Worm (Caenorhabditis elegans): ENCODE results near the gene parg-2.
"Not testable (repeated sequence)": the region's sequence is repeated elsewhere in the genome, so short reads cannot be mapped to it uniquely, and the experiment has no call there.

parg-2 gene

DNA sequence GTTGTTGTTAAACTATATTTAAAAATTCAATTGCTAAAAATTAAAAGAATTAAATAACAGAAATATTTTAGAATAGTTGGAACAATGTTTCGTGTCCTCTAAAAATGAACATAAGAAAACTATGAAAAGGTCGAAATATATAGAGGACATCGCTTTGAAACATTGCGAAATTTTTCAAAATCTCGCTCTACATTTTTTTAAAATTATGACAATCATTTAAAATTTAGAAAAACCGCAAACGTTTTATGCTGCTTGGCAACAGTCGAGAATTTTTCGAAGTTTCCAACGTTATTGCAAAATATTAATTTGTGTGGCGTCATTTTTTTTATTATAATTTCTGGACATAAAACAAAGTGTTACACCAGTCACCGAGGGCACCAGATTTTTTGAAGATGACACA, at the start of gene parg-2, which contains the start of gene ipla-5:
Gene parg-2, minus strand, starts transcription at position 101 of the 400 bp plus-strand sequence.
Gene ipla-5, plus strand, starts transcription at position 216 of the 400 bp plus-strand sequence.
- not testable (repeated sequence) for TF ChIP-seq skn-1 (tag; optimal IDR thresholded peaks at IDR 0.05); nfya-1 (tag; optimal IDR thresholded peaks at IDR 0.05; ENCODE audit: insufficient read depth); ztf-4 (tag; optimal IDR thresholded peaks at IDR 0.05)

DNA sequence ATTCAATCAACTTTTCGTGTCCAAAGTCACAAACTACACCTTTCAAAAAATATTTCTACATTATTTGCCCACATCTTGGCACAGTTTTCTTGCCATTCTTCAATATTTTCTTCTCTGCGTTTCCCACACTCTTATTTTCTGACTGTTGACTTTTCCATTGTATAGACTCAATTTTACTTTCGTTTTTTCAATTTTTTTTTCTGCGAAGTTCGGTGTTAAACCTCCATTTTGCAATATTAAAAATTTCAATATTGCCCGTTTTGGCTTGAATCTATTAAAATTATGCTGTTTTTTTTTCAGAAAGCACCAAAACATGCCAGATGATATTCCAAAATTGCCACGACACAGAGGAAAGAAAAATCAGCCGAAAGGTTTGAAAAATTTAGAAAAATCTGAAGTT, 49.6 kb upstream of the parg-2 start, which contains the start of gene cdc-50.B:
Gene cdc-50.B, plus strand, starts transcription at position 301 of the 400 bp plus-strand sequence.
- TF ChIP-seq nhr-23 (tag; optimal IDR thresholded peaks at IDR 0.05), result no peak
- peak; percentile 84 for TF ChIP-seq pha-4 (tag; optimal IDR thresholded peaks at IDR 0.05)
- TF ChIP-seq nhr-11 (tag; optimal IDR thresholded peaks at IDR 0.05), result no peak

DNA sequence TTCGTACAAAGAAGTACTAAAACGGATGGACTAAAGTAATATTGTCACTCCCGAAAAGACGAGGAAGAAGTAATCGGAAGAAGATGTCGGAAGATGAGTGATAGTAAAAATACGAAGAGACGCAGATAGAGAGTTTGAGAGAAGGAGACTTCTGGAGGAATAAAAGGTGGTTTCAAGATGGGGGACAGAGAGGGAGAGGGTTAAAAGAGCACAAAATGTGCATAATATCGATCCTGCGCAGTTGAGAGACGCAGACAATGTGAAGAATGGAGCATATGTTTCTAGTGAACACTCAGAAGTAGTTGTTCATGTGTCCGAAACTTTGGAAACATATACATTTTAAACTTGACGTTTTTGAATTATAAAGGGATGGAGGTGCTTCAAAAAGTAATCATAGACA, 47.5 kb upstream of the parg-2 start:
- TF ChIP-seq aly-2 (tag; optimal IDR thresholded peaks at IDR 0.05) (no peak), sea-2 (GFP tag; optimal IDR thresholded peaks at IDR 0.05) (peak; percentile 46), fkh-10 (GFP tag; optimal IDR thresholded peaks at IDR 0.05) (peak; percentile 48), ceh-28 (tag; optimal IDR thresholded peaks at IDR 0.05) (peak; percentile 69), nhr-25 (tag; optimal IDR thresholded peaks at IDR 0.05) (no peak), lin-39 (tag; optimal IDR thresholded peaks at IDR 0.05) (peak; percentile 81), nhr-76 (tag; optimal IDR thresholded peaks at IDR 0.05) (no peak), snpc-4 (tag; optimal IDR thresholded peaks at IDR 0.05) (peak; percentile 52), nfya-1 (tag; optimal IDR thresholded peaks at IDR 0.05; ENCODE audit: insufficient read depth) (peak; percentile 82), lin-15B (tag; optimal IDR thresholded peaks at IDR 0.05) (peak; percentile 37), hmg-11 (tag; optimal IDR thresholded peaks at IDR 0.05) (peak; percentile 28), ztf-11 (tag; optimal IDR thresholded peaks at IDR 0.05) (no peak)

DNA sequence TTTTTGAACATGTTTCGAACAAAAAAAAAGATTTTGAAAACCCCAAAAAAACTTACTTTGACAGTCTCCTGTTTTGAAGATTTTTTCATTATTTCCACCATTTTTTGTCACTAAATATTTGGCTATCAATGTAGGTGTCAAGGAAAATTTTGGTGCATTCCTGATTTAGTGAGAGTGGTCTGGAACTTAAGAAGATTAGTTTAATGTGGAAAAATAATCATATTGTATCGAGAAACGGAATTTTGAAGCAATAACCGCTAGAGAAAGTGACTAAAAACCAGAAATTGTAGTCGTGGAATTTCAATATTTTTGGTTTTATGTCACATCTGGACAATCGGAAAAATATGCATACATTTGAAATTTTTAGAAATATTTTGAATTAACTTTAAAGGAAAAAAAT, 47.0 kb upstream of the parg-2 start, which contains the start of the genes F20C5.11 and klp-11:
Gene F20C5.11, minus strand, starts transcription at position 101 of the 400 bp plus-strand sequence.
Gene klp-11, minus strand, starts transcription at position 171 of the 400 bp plus-strand sequence.
- no peak for TF ChIP-seq snpc-4 (tag; optimal IDR thresholded peaks at IDR 0.05)
- no peak for TF ChIP-seq nhr-43 (tag; optimal IDR thresholded peaks at IDR 0.05; ENCODE audit: poor library complexity, severe bottlenecking)
- no peak for TF ChIP-seq nhr-12 (tag; optimal IDR thresholded peaks at IDR 0.05)
- TF ChIP-seq pha-4 (tag; optimal IDR thresholded peaks at IDR 0.05), result no peak
- TF ChIP-seq lin-15B (tag; optimal IDR thresholded peaks at IDR 0.05), result no peak
- TF ChIP-seq ceh-16 (tag; optimal IDR thresholded peaks at IDR 0.05), result no peak
- TF ChIP-seq zag-1 (tag; optimal IDR thresholded peaks at IDR 0.05), result no peak
- no peak for TF ChIP-seq pqm-1 (tag; optimal IDR thresholded peaks at IDR 0.05)
- no peak for TF ChIP-seq fkh-2 (tag; optimal IDR thresholded peaks at IDR 0.05)
- TF ChIP-seq egl-5 (tag; optimal IDR thresholded peaks at IDR 0.05), result no peak
- TF ChIP-seq elt-2 (tag; optimal IDR thresholded peaks at IDR 0.05), result no peak
- no peak for TF ChIP-seq unc-62 (GFP tag; optimal IDR thresholded peaks at IDR 0.05)
- TF ChIP-seq ztf-4 (tag; optimal IDR thresholded peaks at IDR 0.05), result no peak
- TF ChIP-seq ama-1 (optimal IDR thresholded peaks at IDR 0.05), result no peak
- no peak for TF ChIP-seq nhr-11 (tag; optimal IDR thresholded peaks at IDR 0.05)
- no peak for TF ChIP-seq mml-1 (tag; optimal IDR thresholded peaks at IDR 0.05)
- no peak for TF ChIP-seq nfya-1 (tag; optimal IDR thresholded peaks at IDR 0.05; ENCODE audit: insufficient read depth)

DNA sequence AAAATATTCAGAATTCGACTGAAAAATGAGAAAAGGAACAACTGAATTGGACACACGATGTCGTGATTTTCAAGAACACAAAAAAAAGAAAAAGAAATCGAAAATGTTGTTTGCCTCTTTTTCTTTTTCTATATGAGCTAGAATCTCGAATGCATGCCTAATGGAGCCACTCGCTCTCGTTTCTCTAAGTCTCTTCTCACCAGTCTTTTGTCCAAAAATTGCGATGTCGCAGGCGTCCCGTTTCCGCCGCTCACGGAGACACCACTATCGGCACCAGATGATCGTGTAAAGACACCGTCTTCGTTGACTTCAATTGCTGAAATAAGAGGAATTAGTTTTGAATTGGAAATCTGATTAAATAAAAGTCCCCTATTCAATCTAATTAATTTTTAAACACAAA, 43.7 kb upstream of the parg-2 start:
- no peak for TF ChIP-seq eor-1 (tag; optimal IDR thresholded peaks at IDR 0.05)
- TF ChIP-seq mml-1 (tag; optimal IDR thresholded peaks at IDR 0.05), result no peak
- TF ChIP-seq fos-1 (tag; optimal IDR thresholded peaks at IDR 0.05), result no peak
- TF ChIP-seq ZK546.5 (tag; optimal IDR thresholded peaks at IDR 0.05), result no peak
- TF ChIP-seq snpc-4 (tag; optimal IDR thresholded peaks at IDR 0.05), result no peak
- no peak for TF ChIP-seq ceh-16 (tag; optimal IDR thresholded peaks at IDR 0.05)
- no peak for TF ChIP-seq ceh-28 (tag; optimal IDR thresholded peaks at IDR 0.05)
- TF ChIP-seq nhr-237 (tag; optimal IDR thresholded peaks at IDR 0.05), result no peak
- TF ChIP-seq pha-4 (tag; optimal IDR thresholded peaks at IDR 0.05), result peak; percentile 4
- TF ChIP-seq jun-1 (tag; optimal IDR thresholded peaks at IDR 0.05), result no peak
- TF ChIP-seq egl-27 (tag; optimal IDR thresholded peaks at IDR 0.05), result no peak
- TF ChIP-seq ama-1 (optimal IDR thresholded peaks at IDR 0.05), result no peak
- no peak for TF ChIP-seq skn-1 (tag; optimal IDR thresholded peaks at IDR 0.05)
- TF ChIP-seq nhr-11 (tag; optimal IDR thresholded peaks at IDR 0.05), result no peak
- TF ChIP-seq fkh-2 (tag; optimal IDR thresholded peaks at IDR 0.05), result no peak
- no peak for TF ChIP-seq daf-12 (tag; optimal IDR thresholded peaks at IDR 0.05)
- no peak for TF ChIP-seq egl-5 (tag; optimal IDR thresholded peaks at IDR 0.05)
- no peak for TF ChIP-seq nhr-23 (tag; optimal IDR thresholded peaks at IDR 0.05)
- TF ChIP-seq nhr-43 (tag; optimal IDR thresholded peaks at IDR 0.05; ENCODE audit: poor library complexity, severe bottlenecking), result no peak
- no peak for TF ChIP-seq R02D3.7 (tag; optimal IDR thresholded peaks at IDR 0.05)
- TF ChIP-seq nhr-77 (tag; optimal IDR thresholded peaks at IDR 0.05), result no peak
- TF ChIP-seq elt-3 (tag; optimal IDR thresholded peaks at IDR 0.05), result no peak
- no peak for TF ChIP-seq ceh-9 (tag; optimal IDR thresholded peaks at IDR 0.05)
- TF ChIP-seq ztf-4 (tag; optimal IDR thresholded peaks at IDR 0.05), result no peak
- no peak for TF ChIP-seq nhr-28 (tag; optimal IDR thresholded peaks at IDR 0.05)
- TF ChIP-seq elt-1 (tag; optimal IDR thresholded peaks at IDR 0.05), result no peak
- TF ChIP-seq pqm-1 (tag; optimal IDR thresholded peaks at IDR 0.05), result no peak
- no peak for TF ChIP-seq tbx-2 (tag; optimal IDR thresholded peaks at IDR 0.05)
- TF ChIP-seq unc-39 (tag; optimal IDR thresholded peaks at IDR 0.05), result no peak
- peak; percentile 37 for TF ChIP-seq fkh-10 (GFP tag; optimal IDR thresholded peaks at IDR 0.05)
- TF ChIP-seq ztf-11 (tag; optimal IDR thresholded peaks at IDR 0.05), result no peak
- no peak for TF ChIP-seq nhr-76 (tag; optimal IDR thresholded peaks at IDR 0.05)
